Fruit fly (Drosophila melanogaster) whole organism, embryonic: ENCODE measurements around the gene CG10137.

Experiments
- Abd-B ChIP-seq: fragments of 200-800 bp; sonication (Bioruptor generic); optimal IDR thresholded peaks from 2 replicates; lab custom pipeline; 2018; ENCODE audit warnings: missing biosample characterization, mild to moderate bottlenecking, missing genetic modification characterization, moderate library complexity
- Aef1 ChIP-seq: fragments of 200-800 bp; sonication (Bioruptor generic); IDR thresholded peaks from 3 replicates; pipeline ENCODE4 v1.3.6; 2022; ENCODE audit warnings: missing biosample characterization, missing genetic modification characterization
- B-H2 ChIP-seq: fragments of 200-800 bp; sonication (Bioruptor generic); optimal IDR thresholded peaks from 2 replicates; lab custom pipeline; 2018; ENCODE audit warnings: missing biosample characterization, mild to moderate bottlenecking, missing genetic modification characterization
- CG10366 ChIP-seq: fragments of 200-800 bp; sonication (Bioruptor generic); IDR thresholded peaks from 2 replicates; pipeline ENCODE4 v1.3.6; 2022; ENCODE audit warnings: missing biosample characterization, missing genetic modification characterization
- CG14667 ChIP-seq: fragments of 200-800 bp; sonication (Bioruptor generic); IDR thresholded peaks from 2 replicates; pipeline ENCODE4 v1.3.6; 2022; ENCODE audit warnings: missing biosample characterization, missing genetic modification characterization
- CG15269 ChIP-seq: fragments of 200-800 bp; sonication (Bioruptor generic); optimal IDR thresholded peaks from 2 replicates; lab custom pipeline; 2018; ENCODE audit warnings: missing biosample characterization, mild to moderate bottlenecking, missing genetic modification characterization, moderate library complexity
- CG17359 ChIP-seq: fragments of 200-800 bp; sonication (Bioruptor generic); optimal IDR thresholded peaks from 3 replicates; lab custom pipeline; 2018; ENCODE audit warnings: missing biosample characterization, mild to moderate bottlenecking, missing genetic modification characterization, moderate library complexity
- CG17612 ChIP-seq: fragments of 200-800 bp; sonication (Bioruptor generic); IDR thresholded peaks from 2 replicates; pipeline ENCODE4 v1.3.6; 2022; ENCODE audit warnings: missing biosample characterization, missing genetic modification characterization
- CG18764 ChIP-seq: fragments of 200-800 bp; sonication (Bioruptor generic); optimal IDR thresholded peaks from 3 replicates; lab custom pipeline; 2016; ENCODE audit warnings: missing biosample characterization, missing genetic modification characterization
- CG2678 ChIP-seq: fragments of 200-800 bp; sonication (Bioruptor generic); optimal IDR thresholded peaks from 3 replicates; lab custom pipeline; 2019; ENCODE audit warnings: missing biosample characterization, mild to moderate bottlenecking, missing genetic modification characterization, moderate library complexity
- CG2889 ChIP-seq: fragments of 200-800 bp; sonication (Bioruptor generic); IDR thresholded peaks from 3 replicates; pipeline ENCODE4 v1.3.6; 2022; ENCODE audit warnings: missing biosample characterization, missing genetic modification characterization
- CG30020 ChIP-seq: fragments of 200-800 bp; optimal IDR thresholded peaks from 2 replicates; lab custom pipeline; 2019; ENCODE audit warnings: missing biosample characterization, mild to moderate bottlenecking, missing genetic modification characterization, moderate library complexity
- CG31365 ChIP-seq: fragments of 200-800 bp; sonication (Bioruptor generic); optimal IDR thresholded peaks from 2 replicates; lab custom pipeline; 2018; ENCODE audit warnings: missing biosample characterization, mild to moderate bottlenecking, missing genetic modification characterization
- CG33213 ChIP-seq: fragments of 200-800 bp; sonication (Bioruptor generic); optimal IDR thresholded peaks from 3 replicates; lab custom pipeline; 2016; ENCODE audit warnings: missing biosample characterization, missing genetic modification characterization
- CG33557 ChIP-seq: fragments of 200-800 bp; sonication (Bioruptor generic); optimal IDR thresholded peaks from 2 replicates; lab custom pipeline; 2019; ENCODE audit warnings: missing biosample characterization, mild to moderate bottlenecking, missing genetic modification characterization, moderate library complexity
- CG4707 ChIP-seq: fragments of 200-800 bp; sonication (Bioruptor generic); optimal IDR thresholded peaks from 2 replicates; lab custom pipeline; 2018; ENCODE audit warnings: missing biosample characterization, mild to moderate bottlenecking, missing genetic modification characterization, moderate library complexity
- CG7372 ChIP-seq: fragments of 200-800 bp; sonication (Bioruptor generic); IDR thresholded peaks from 2 replicates; pipeline ENCODE4 v1.3.6; 2022; ENCODE audit warnings: missing biosample characterization, missing genetic modification characterization
- CG7839 ChIP-seq: fragments of 200-800 bp; sonication (Bioruptor generic); optimal IDR thresholded peaks from 3 replicates; lab custom pipeline; 2018; ENCODE audit warnings: missing biosample characterization, mild to moderate bottlenecking, missing genetic modification characterization, moderate library complexity
- CG7928 ChIP-seq: fragments of 200-800 bp; sonication (Bioruptor generic); optimal IDR thresholded peaks from 2 replicates; lab custom pipeline; 2017; ENCODE audit warnings: missing biosample characterization, mild to moderate bottlenecking, missing genetic modification characterization
- CG8089 ChIP-seq: fragments of 200-800 bp; sonication (Bioruptor generic); optimal IDR thresholded peaks from 3 replicates; lab custom pipeline; 2016; ENCODE audit warnings: missing biosample characterization, missing genetic modification characterization
- Dip2 ChIP-seq: fragments of 200-800 bp; sonication (Bioruptor generic); IDR thresholded peaks from 2 replicates; pipeline ENCODE4 v1.3.6; 2022; ENCODE audit warnings: missing biosample characterization, missing genetic modification characterization
- E2f2 ChIP-seq: fragments of 200-800 bp; sonication (Bioruptor generic); IDR thresholded peaks from 2 replicates; pipeline ENCODE4 v1.3.6; 2022; ENCODE audit warnings: missing biosample characterization, missing genetic modification characterization
- HLHmδ ChIP-seq: fragments of 200-800 bp; sonication (Bioruptor generic); optimal IDR thresholded peaks from 2 replicates; lab custom pipeline; 2018; ENCODE audit warnings: missing biosample characterization, mild to moderate bottlenecking, missing genetic modification characterization, moderate library complexity
- Hey ChIP-seq: fragments of 200-800 bp; sonication (Bioruptor generic); optimal IDR thresholded peaks from 3 replicates; lab custom pipeline; 2018; ENCODE audit warnings: missing biosample characterization, mild to moderate bottlenecking, missing genetic modification characterization
- Lhr ChIP-seq: fragments of 200-800 bp; sonication (Bioruptor generic); optimal IDR thresholded peaks from 3 replicates; lab custom pipeline; 2017; ENCODE audit warnings: mild to moderate bottlenecking, missing biosample characterization, missing genetic modification reagents, missing genetic modification characterization
- Lim3 ChIP-seq: fragments of 200-800 bp; sonication (Bioruptor generic); IDR thresholded peaks from 2 replicates; pipeline ENCODE4 v1.3.6; 2022; ENCODE audit warnings: missing biosample characterization, missing genetic modification characterization
- Mrtf ChIP-seq: fragments of 200-800 bp; sonication (Bioruptor generic); IDR thresholded peaks from 3 replicates; pipeline ENCODE4 v1.3.6; 2022; ENCODE audit warnings: missing biosample characterization, missing genetic modification characterization
- NC2β ChIP-seq: fragments of 200-800 bp; sonication (Bioruptor generic); optimal IDR thresholded peaks from 2 replicates; lab custom pipeline; 2016; ENCODE audit warnings: missing biosample characterization, missing genetic modification characterization
- Ptx1 ChIP-seq: fragments of 200-800 bp; sonication (Bioruptor generic); IDR thresholded peaks from 2 replicates; pipeline ENCODE4 v1.3.6; 2022; ENCODE audit warnings: missing biosample characterization, missing genetic modification characterization
- Xrp1 ChIP-seq: fragments of 200-800 bp; sonication (Bioruptor generic); IDR thresholded peaks from 2 replicates; pipeline ENCODE4 v1.3.6; 2022; ENCODE audit warnings: missing biosample characterization, missing genetic modification characterization
- bigmax ChIP-seq: fragments of 200-800 bp; sonication (Bioruptor generic); optimal IDR thresholded peaks from 2 replicates; lab custom pipeline; 2018; ENCODE audit warnings: missing biosample characterization, mild to moderate bottlenecking, missing genetic modification characterization
- crol ChIP-seq: fragments of 200-800 bp; sonication (Bioruptor generic); IDR thresholded peaks from 2 replicates; pipeline ENCODE4 v1.3.6; 2022; ENCODE audit warnings: missing biosample characterization, missing genetic modification characterization
- dmrt11E ChIP-seq: fragments of 200-800 bp; sonication (Bioruptor generic); optimal IDR thresholded peaks from 3 replicates; lab custom pipeline; 2018; ENCODE audit warnings: missing biosample characterization, mild to moderate bottlenecking, missing genetic modification characterization, moderate library complexity
- dmrt99B ChIP-seq: fragments of 200-800 bp; sonication (Bioruptor generic); optimal IDR thresholded peaks from 2 replicates; lab custom pipeline; 2018; ENCODE audit warnings: missing biosample characterization, mild to moderate bottlenecking, missing genetic modification characterization, moderate library complexity
- ems ChIP-seq: fragments of 200-800 bp; sonication (Bioruptor generic); optimal IDR thresholded peaks from 3 replicates; lab custom pipeline; 2016; ENCODE audit warnings: missing biosample characterization, missing genetic modification characterization
- en ChIP-seq: fragments of 200-800 bp; sonication (Bioruptor generic); optimal IDR thresholded peaks from 2 replicates; lab custom pipeline; 2016; ENCODE audit warnings: missing biosample characterization, missing genetic modification characterization
- fru ChIP-seq: fragments of >200 bp; optimal IDR thresholded peaks from 2 replicates; lab custom pipeline; 2017
- gfzf ChIP-seq: fragments of 200-800 bp; sonication (Bioruptor generic); optimal IDR thresholded peaks from 2 replicates; lab custom pipeline; 2016; ENCODE audit warnings: missing biosample characterization, mild to moderate bottlenecking, missing genetic modification characterization, moderate library complexity
- jumu ChIP-seq: fragments of 200-800 bp; sonication (Bioruptor generic); optimal IDR thresholded peaks from 3 replicates; lab custom pipeline; 2016; ENCODE audit warnings: missing biosample characterization, missing genetic modification characterization
- mam ChIP-seq: fragments of 200-800 bp; sonication (Bioruptor generic); optimal IDR thresholded peaks from 3 replicates; lab custom pipeline; 2016; ENCODE audit warnings: missing biosample characterization, missing genetic modification characterization
- nau ChIP-seq: fragments of 200-800 bp; sonication (Bioruptor generic); optimal IDR thresholded peaks from 3 replicates; lab custom pipeline; 2017; ENCODE audit warnings: missing biosample characterization, mild to moderate bottlenecking, missing genetic modification characterization, missing genetic modification reagents
- pzg ChIP-seq: fragments of 200-800 bp; sonication (Bioruptor generic); optimal IDR thresholded peaks from 3 replicates; lab custom pipeline; 2018; ENCODE audit warnings: missing biosample characterization, mild to moderate bottlenecking, missing genetic modification characterization, moderate library complexity
- slbo ChIP-seq: fragments of 200-800 bp; sonication (Bioruptor generic); IDR thresholded peaks from 2 replicates; pipeline ENCODE4 v1.3.6; 2022; ENCODE audit warnings: missing biosample characterization, missing genetic modification characterization
- stc ChIP-seq: fragments of 200-800 bp; sonication (Bioruptor generic); IDR thresholded peaks from 2 replicates; pipeline ENCODE4 v1.3.6; 2022; ENCODE audit warnings: missing biosample characterization, missing genetic modification characterization
- tin ChIP-seq: fragments of 200-800 bp; sonication (Bioruptor generic); optimal IDR thresholded peaks from 3 replicates; lab custom pipeline; 2016; ENCODE audit warnings: missing biosample characterization, missing genetic modification characterization
- tll ChIP-seq, 2 experiments: fragments of 200-800 bp in 1 of 2; fragments of >200 bp in 1 of 2; sonication (Bioruptor generic) in 1 of 2; optimal IDR thresholded peaks; 2 replicates each; lab custom pipeline; 2017 to 2019; ENCODE audit warnings: missing biosample characterization in 2 of 2, missing genetic modification characterization in 2 of 2, mild to moderate bottlenecking in 1 of 2, moderate library complexity in 1 of 2
- tna ChIP-seq: fragments of 200-800 bp; sonication (Bioruptor generic); IDR thresholded peaks from 2 replicates; pipeline ENCODE4 v1.3.6; 2022; ENCODE audit warnings: missing biosample characterization, missing genetic modification characterization; ENCODE audit not compliant: partially characterized antibody
- twi ChIP-seq: fragments of 200-800 bp; optimal IDR thresholded peaks from 2 replicates; lab custom pipeline; 2019; ENCODE audit warnings: missing biosample characterization, mild to moderate bottlenecking, missing genetic modification characterization, moderate library complexity
- vfl ChIP-seq: fragments of 200-800 bp; sonication (Bioruptor generic); optimal IDR thresholded peaks from 2 replicates; lab custom pipeline; 2016; ENCODE audit warnings: missing biosample characterization, missing genetic modification characterization
- z ChIP-seq: fragments of 200-800 bp; sonication (Bioruptor generic); IDR thresholded peaks from 3 replicates; pipeline ENCODE4 v1.3.6; 2022; ENCODE audit warnings: missing biosample characterization, missing genetic modification characterization

Gene CG10137

DNA sequence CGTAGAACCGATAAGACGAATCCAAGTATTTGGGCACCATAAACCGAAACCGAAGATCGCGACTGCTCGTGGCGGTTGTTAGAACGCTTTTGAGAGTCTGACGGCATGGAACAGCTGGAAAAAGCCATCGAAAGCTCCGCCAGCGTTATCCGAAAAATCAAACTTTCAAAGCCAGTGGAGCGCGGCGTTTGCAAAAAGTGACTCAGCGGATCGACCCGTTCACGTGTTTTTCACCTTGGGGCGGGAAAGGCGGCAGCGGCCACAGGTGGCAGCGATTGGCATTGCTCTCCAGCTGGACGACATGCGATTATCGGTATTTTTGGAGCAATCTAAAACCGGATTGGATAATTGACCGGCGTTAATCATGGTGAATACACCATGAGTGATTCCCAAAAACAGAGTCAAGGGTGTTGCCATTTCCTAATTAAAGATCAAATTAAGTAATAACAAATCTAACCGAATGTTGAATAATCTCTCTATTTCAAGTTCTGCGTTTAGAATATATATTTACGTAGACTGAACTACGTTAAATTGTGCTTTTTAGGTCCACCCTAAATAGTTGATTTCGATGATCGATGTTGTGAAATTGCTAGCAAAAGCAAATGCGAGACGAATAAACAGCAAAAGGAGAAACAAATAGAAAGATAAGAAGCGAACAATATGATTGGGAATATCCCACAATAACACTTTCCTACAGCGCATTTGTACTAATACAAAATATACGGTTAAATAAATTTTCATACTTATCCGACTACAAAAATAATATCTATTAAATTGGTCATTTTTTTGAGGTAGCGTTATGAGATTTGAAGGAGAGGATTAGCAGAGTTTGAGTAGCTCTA, 20.6 kb downstream of the CG10137 start, which contains the start of gene CG10337 (continued):
- TF ChIP-seq pzg (no peak), CG33557 (GFP tag; lab: Kevin White, UChicago) (no peak), jumu (no peak), dmrt11E (tag; lab: Kevin White, UChicago) (no peak), CG17359 (tag; lab: Kevin White, UChicago) (peak; percentile 42), CG7839 (tag; lab: Kevin White, UChicago) (peak; percentile 40), z (GFP tag; lab: Robert Waterston, UW) (no peak), CG31365 (tag; lab: Kevin White, UChicago) (no peak), tna (GFP tag; lab: Robert Waterston, UW) (no peak), Lhr (GFP tag; lab: Kevin White, UChicago) (no peak), Ptx1 (peak; percentile 25; the same call in 1 of the 2 replicates), tin (GFP tag; lab: Kevin White, UChicago) (no peak), CG10366 (no peak), twi (no peak), CG2889 (GFP tag; lab: Robert Waterston, UW) (no peak), CG14667 (GFP tag; lab: Robert Waterston, UW) (peak; percentile 34; the same call in 1 of the 2 replicates), ems (GFP tag; lab: Kevin White, UChicago) (no peak), crol (no peak), CG15269 (tag; lab: Kevin White, UChicago) (peak; percentile 62), bigmax (GFP tag; lab: Kevin White, UChicago) (no peak), Hey (tag; lab: Kevin White, UChicago) (no peak), fru (lab: Kevin White, UChicago) (no peak), Dip2 (GFP tag; lab: Robert Waterston, UW) (no peak), CG17612 (GFP tag; lab: Robert Waterston, UW) (no peak), tll (GFP tag; optimal IDR thresholded peaks at IDR 0.05; lab: Kevin White, UChicago) (no peak), CG7928 (no peak), Lim3 (GFP tag; lab: Robert Waterston, UW) (no peak), Aef1 (GFP tag; lab: Robert Waterston, UW) (0 out of 3 replicates have a peak, but pooled peaks have one; percentile 25), Abd-B (GFP tag; lab: Kevin White, UChicago) (no peak), CG30020 (no peak), slbo (GFP tag; lab: Robert Waterston, UW) (peak; percentile 29; the same call in 1 of the 2 replicates), CG4707 (GFP tag; lab: Kevin White, UChicago) (peak; percentile 12), vfl (GFP tag; lab: Kevin White, UChicago) (no peak), CG2678 (tag; lab: Kevin White, UChicago) (peak; percentile 73), stc (GFP tag; lab: Robert Waterston, UW) (no peak), mam (peak; percentile 25), CG8089 (GFP tag; lab: Kevin White, UChicago) (no peak), NC2β (GFP tag; lab: Kevin White, UChicago) (no peak), B-H2 (GFP tag; lab: Kevin White, UChicago) (peak; percentile 14), en (GFP tag; lab: Kevin White, UChicago) (no peak), gfzf (GFP tag; lab: Kevin White, UChicago) (no peak), nau (GFP tag; lab: Kevin White, UChicago) (peak; percentile 61), Mrtf (GFP tag; lab: Robert Waterston, UW) (no peak), CG18764 (no peak), E2f2 (GFP tag; lab: Robert Waterston, UW) (peak; percentile 30; the same call in 1 of the 2 replicates), CG33213 (no peak), dmrt99B (tag; lab: Kevin White, UChicago) (peak; percentile 33), CG7372 (no peak), HLHmδ (GFP tag; lab: Kevin White, UChicago) (no peak), Xrp1 (peak; percentile 38)
